Fruit fly (Drosophila melanogaster) whole organism, adult: ENCODE measurements around the gene mid.

ENCODE experiments used
- CG11617 ChIP-seq: fragments of 200-800 bp; sonication (Bioruptor generic); optimal IDR thresholded peaks from 2 replicates; lab custom pipeline; 2017; ENCODE audit warnings: mild to moderate bottlenecking, missing biosample characterization, missing genetic modification reagents, missing genetic modification characterization
- CG12768 ChIP-seq: fragments of 200-800 bp; sonication (Bioruptor generic); optimal IDR thresholded peaks from 2 replicates; lab custom pipeline; 2017; ENCODE audit warnings: missing biosample characterization, missing genetic modification characterization, mild to moderate bottlenecking, moderate library complexity, missing genetic modification reagents
- CG14711 ChIP-seq: fragments of 200-800 bp; sonication (Bioruptor generic); optimal IDR thresholded peaks from 2 replicates; lab custom pipeline; 2018; ENCODE audit warnings: missing biosample characterization, mild to moderate bottlenecking, missing genetic modification characterization, moderate library complexity
- CG1620 ChIP-seq: fragments of 200-800 bp; sonication (Bioruptor generic); optimal IDR thresholded peaks from 2 replicates; lab custom pipeline; 2016; ENCODE audit warnings: missing biosample characterization, missing genetic modification characterization
- CG33017 ChIP-seq: fragments of 200-800 bp; sonication (Bioruptor generic); optimal IDR thresholded peaks from 2 replicates; lab custom pipeline; 2018; ENCODE audit warnings: missing biosample characterization, mild to moderate bottlenecking, missing genetic modification characterization, moderate library complexity
- CG5204 ChIP-seq: fragments of 200-800 bp; sonication (Bioruptor generic); optimal IDR thresholded peaks from 2 replicates; lab custom pipeline; 2016; ENCODE audit warnings: missing biosample characterization, missing genetic modification characterization
- CG7045 ChIP-seq: fragments of 200-800 bp; sonication (Bioruptor generic); optimal IDR thresholded peaks from 2 replicates; lab custom pipeline; 2017; ENCODE audit warnings: missing biosample characterization, mild to moderate bottlenecking, missing genetic modification characterization
- CG7101 ChIP-seq: fragments of 200-800 bp; sonication (Bioruptor generic); optimal IDR thresholded peaks from 2 replicates; lab custom pipeline; 2018; ENCODE audit warnings: missing biosample characterization, mild to moderate bottlenecking, missing genetic modification characterization, moderate library complexity
- Clk ChIP-seq: fragments of 200-800 bp; sonication (Bioruptor generic); optimal IDR thresholded peaks from 2 replicates; lab custom pipeline; 2017; ENCODE audit warnings: missing biosample characterization, missing genetic modification characterization
- Crg-1 ChIP-seq: fragments of 200-800 bp; sonication (Bioruptor generic); optimal IDR thresholded peaks from 2 replicates; lab custom pipeline; 2016; ENCODE audit warnings: missing biosample characterization, missing genetic modification characterization
- Hr96 ChIP-seq: fragments of 200-800 bp; sonication (Bioruptor generic); optimal IDR thresholded peaks from 2 replicates; lab custom pipeline; 2016; ENCODE audit warnings: missing biosample characterization, missing genetic modification characterization
- Mnt ChIP-seq: fragments of 200-800 bp; sonication (Bioruptor generic); optimal IDR thresholded peaks from 2 replicates; lab custom pipeline; 2016; ENCODE audit warnings: missing biosample characterization, mild to moderate bottlenecking, missing genetic modification characterization
- bab1 ChIP-seq: fragments of 200-800 bp; sonication (Bioruptor generic); optimal IDR thresholded peaks from 3 replicates; lab custom pipeline; 2019; ENCODE audit warnings: missing biosample characterization, mild to moderate bottlenecking, missing genetic modification characterization, moderate library complexity
- cic ChIP-seq: fragments of 200-800 bp; sonication (Bioruptor generic); optimal IDR thresholded peaks from 2 replicates; lab custom pipeline; 2017; ENCODE audit warnings: missing biosample characterization, mild to moderate bottlenecking, missing genetic modification characterization, moderate library complexity
- cnc ChIP-seq, 2 experiments: fragments of >200 bp; optimal IDR thresholded peaks; 2 replicates each; lab custom pipeline; 2017
- kay ChIP-seq: fragments of 200-800 bp; sonication (Bioruptor generic); peaks from one replicate; lab custom pipeline; 2016; ENCODE audit warnings: missing biosample characterization, missing genetic modification characterization, borderline replicate concordance
- ovo ChIP-seq: fragments of 200-800 bp; sonication (Bioruptor generic); optimal IDR thresholded peaks from 2 replicates; lab custom pipeline; 2016; ENCODE audit warnings: missing biosample characterization, missing genetic modification characterization
- pad ChIP-seq: fragments of 200-800 bp; sonication (Bioruptor generic); optimal IDR thresholded peaks from 3 replicates; lab custom pipeline; 2017; ENCODE audit warnings: missing biosample characterization, missing genetic modification characterization, mild to moderate bottlenecking, moderate library complexity, missing genetic modification reagents
- tj ChIP-seq: fragments of 200-800 bp; sonication (Bioruptor generic); optimal IDR thresholded peaks from 3 replicates; lab custom pipeline; 2017; ENCODE audit warnings: missing biosample characterization, mild to moderate bottlenecking, missing genetic modification characterization, moderate library complexity
- toe ChIP-seq: fragments of 200-800 bp; sonication (Bioruptor generic); optimal IDR thresholded peaks from 2 replicates; lab custom pipeline; 2016; ENCODE audit warnings: missing biosample characterization, missing genetic modification characterization

The mid gene

DNA sequence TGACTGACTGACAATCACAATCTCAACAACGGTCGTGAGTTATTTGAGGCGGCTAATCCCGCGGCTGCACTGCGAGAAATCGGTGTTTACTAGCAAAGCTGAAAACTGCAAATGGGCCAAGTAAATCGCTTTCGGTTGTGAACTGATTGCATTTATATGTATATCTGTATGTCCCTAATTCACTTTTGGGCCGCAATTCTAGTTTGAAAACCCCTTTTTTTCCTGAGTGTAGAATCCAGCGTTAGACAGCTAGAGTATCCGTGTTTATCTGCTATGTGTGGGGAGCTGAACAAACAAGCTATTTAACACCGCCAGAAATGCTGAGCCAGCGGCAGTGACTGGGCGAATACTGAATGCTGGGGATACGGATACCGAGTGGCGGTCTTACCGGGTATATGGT is 15.3 kb downstream of the mid start:
- peak in 1 of 2 experiments; percentile 33 for TF ChIP-seq cnc (optimal IDR thresholded peaks at IDR 0.05; lab: Kevin White, UChicago)
- no peak for TF ChIP-seq CG12768 (GFP tag; lab: Kevin White, UChicago)
- TF ChIP-seq pad: peak; percentile 1
- TF ChIP-seq tj (GFP tag; lab: Kevin White, UChicago): peak; percentile 63
- TF ChIP-seq CG7101: peak; percentile 29

DNA sequence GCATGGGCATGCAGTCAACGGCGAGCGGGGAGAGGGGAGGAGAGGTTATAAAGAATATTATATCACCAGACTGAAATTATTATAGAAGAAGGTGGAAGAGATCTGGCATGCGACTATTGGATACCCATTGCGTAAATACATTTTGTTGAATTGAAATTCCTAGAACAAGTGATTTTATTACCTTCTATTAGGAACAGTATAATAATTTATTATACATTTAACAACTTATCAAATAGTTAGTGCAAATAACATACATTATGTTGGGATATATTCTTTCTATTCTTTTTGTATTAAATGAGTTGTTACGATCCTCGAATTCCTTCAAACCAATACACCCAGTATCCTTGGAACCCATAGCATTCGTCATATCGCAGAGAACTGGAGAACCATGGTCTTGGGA is 16.8 kb downstream of the mid start:
- TF ChIP-seq kay (GFP tag; lab: Kevin White, UChicago): no peak
- TF ChIP-seq CG1620: no peak
- TF ChIP-seq Clk (GFP tag; lab: Kevin White, UChicago): no peak
- TF ChIP-seq cnc (optimal IDR thresholded peaks at IDR 0.05; lab: Kevin White, UChicago): no peak
- no peak for TF ChIP-seq Mnt (GFP tag; lab: Kevin White, UChicago)
- no peak for TF ChIP-seq cic (GFP tag; lab: Kevin White, UChicago)
- TF ChIP-seq CG7101: no peak
- no peak for TF ChIP-seq Hr96 (GFP tag; lab: Kevin White, UChicago)
- TF ChIP-seq tj (GFP tag; lab: Kevin White, UChicago): no peak
- TF ChIP-seq CG14711: no peak
- TF ChIP-seq CG11617 (GFP tag; lab: Kevin White, UChicago): no peak
- no peak for TF ChIP-seq pad
- TF ChIP-seq ovo: no peak
- TF ChIP-seq CG7045: no peak

DNA sequence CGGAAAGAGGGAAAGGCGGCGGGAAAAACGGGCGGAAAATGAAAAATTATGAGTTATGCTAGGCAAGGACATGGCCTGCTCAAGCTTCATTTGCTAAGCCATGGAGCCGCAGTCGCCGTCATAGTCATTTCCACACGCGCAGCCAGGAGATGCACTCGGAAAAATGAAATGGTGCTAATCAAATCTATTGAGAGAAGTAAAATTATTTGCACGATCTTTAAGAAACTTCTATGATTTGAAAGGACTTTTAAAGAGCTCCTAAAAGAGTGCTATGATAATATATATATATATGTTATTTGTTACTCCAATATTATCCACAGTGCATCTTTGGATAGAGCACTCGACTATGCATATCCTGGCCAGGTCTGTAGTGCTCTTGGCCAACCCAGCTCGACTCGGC is 17.7 kb downstream of the mid start:
- TF ChIP-seq CG5204: no peak

DNA sequence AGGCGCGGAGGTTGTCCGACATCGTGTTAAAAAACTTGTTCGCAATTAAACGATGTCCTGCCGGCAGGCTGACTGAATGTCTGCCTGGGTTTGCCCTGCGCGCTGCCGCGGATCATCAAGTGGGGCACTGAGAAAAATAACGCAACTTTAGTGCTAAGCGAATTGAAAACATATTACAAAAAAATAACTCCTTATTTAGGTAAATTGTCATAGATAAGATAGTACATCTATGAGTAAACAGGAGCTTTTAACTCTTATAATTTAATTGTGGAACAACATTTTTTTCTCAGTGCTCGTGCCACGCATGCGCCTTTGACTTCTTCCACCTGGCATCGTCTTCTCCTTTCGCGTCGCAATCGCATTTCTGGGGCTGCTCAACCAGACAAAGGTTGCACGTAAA is 18.5 kb downstream of the mid start:
- TF ChIP-seq CG14711 (no peak), Clk (GFP tag; lab: Kevin White, UChicago) (no peak)

DNA sequence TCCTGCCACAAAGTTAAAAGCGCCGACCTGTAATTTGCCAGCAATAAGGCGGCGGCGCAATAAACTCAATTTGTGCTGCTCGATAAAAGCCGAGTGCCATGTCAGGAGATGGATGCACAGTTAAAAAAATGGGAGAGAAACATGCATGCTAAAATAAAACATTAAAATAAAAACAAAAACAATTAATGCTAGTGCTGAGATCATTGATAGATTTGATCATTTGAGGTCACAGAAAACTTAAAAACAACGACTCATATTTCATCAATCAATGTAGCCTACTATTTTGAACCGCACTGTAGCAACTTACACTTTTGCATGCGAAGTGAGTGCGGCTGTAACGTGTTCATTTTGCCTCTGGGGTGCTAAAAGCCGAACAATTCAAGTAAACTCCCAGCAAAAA is 21.7 kb downstream of the mid start:
- TF ChIP-seq CG11617 (GFP tag; lab: Kevin White, UChicago): no peak
- TF ChIP-seq kay (GFP tag; lab: Kevin White, UChicago): no peak
- no peak for TF ChIP-seq Mnt (GFP tag; lab: Kevin White, UChicago)
- no peak for TF ChIP-seq CG7101
- TF ChIP-seq cnc (optimal IDR thresholded peaks at IDR 0.05; lab: Kevin White, UChicago): no peak
- TF ChIP-seq CG12768 (GFP tag; lab: Kevin White, UChicago): no peak
- TF ChIP-seq ovo: no peak
- no peak for TF ChIP-seq toe (GFP tag; lab: Kevin White, UChicago)
- no peak for TF ChIP-seq CG14711
- TF ChIP-seq CG1620: no peak
- no peak for TF ChIP-seq pad
- TF ChIP-seq Hr96 (GFP tag; lab: Kevin White, UChicago): no peak
- no peak for TF ChIP-seq Clk (GFP tag; lab: Kevin White, UChicago)

DNA sequence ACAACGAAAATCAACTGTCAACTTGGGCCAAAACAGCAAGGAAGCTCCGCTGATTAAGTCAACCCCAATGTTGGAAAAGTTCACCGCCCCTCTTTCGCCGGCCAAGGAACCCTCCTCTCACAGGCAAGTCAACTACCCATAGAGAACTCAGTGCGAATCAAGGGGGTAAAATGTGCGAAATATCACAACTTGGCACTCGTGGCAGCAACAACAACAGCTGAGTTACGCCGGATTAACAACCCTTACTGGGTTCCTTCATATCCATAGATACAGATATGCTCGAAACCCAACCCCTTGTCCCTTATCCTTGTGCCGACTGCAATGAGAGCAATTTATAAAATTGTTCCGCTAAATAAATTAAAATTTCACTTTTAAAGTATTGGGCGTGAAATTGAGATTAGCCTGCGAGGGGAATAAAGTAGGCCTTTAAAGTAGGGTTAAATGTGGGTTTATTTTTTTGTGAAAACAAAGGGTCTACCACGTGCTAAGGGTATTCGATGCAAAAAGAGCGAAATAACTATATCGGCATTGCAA is 27.7 kb downstream of the mid start:
- TF ChIP-seq CG33017 (tag; lab: Kevin White, UChicago) (no peak), CG7101 (no peak), CG14711 (no peak), pad (no peak), CG5204 (no peak), kay (GFP tag; lab: Kevin White, UChicago) (no peak), bab1 (GFP tag; lab: Kevin White, UChicago) (no peak), Hr96 (GFP tag; lab: Kevin White, UChicago) (no peak), Crg-1 (GFP tag; lab: Kevin White, UChicago) (no peak), cnc (optimal IDR thresholded peaks at IDR 0.05; lab: Kevin White, UChicago) (no peak), tj (GFP tag; lab: Kevin White, UChicago) (no peak), cic (GFP tag; lab: Kevin White, UChicago) (no peak), CG12768 (GFP tag; lab: Kevin White, UChicago) (no peak)

DNA sequence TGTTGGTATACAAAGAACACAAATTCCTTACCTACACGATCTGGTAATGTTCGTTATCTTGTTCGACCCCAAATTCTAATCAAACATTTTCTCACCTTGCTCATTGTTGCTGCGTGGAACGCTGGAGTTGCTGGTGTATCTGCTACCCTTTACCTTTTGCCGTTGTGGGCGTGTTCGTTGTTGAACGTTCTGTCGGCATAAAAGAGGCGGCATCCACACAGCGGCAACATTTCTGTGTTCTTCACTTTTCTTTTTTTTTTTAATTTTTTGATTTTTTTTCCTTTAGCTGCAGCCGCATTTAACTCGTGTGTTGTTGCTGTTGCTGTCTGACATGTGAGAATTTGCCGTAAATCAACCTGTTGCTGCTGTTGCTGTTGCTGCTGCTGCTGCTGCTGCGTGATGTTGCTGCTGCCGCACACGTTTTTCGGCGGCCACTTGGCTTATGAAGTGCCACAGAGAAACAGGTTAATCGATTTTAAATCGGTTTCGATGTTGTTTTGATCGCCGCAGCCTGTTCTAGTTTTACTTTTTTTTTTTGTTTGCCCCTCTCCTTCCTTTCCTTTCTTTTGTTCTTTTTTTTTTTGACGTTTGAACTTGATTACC is 28.4 kb downstream of the mid start:
- no peak for TF ChIP-seq CG7101
- no peak for TF ChIP-seq Clk (GFP tag; lab: Kevin White, UChicago)

DNA sequence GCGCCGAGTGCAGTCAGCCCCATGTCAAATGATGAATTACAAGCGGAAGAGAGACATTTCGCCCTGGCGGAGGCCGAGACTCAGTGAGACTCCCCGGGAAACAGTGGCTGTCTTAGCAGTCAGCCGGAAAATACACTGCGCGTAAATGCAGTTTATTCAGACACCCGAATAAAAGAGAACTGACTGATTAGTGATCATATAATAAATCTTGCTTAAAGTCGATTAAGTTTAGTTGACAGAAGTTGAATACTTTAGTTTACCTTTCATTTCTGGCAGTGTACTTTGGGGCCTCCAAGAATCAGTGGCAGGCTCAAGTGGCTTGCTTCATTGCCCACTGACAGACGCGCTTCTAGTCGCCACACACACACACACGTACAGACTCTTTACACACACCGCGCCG is 29.8 kb downstream of the mid start:
- TF ChIP-seq CG14711 (no peak), CG11617 (GFP tag; lab: Kevin White, UChicago) (no peak), toe (GFP tag; lab: Kevin White, UChicago) (no peak), CG12768 (GFP tag; lab: Kevin White, UChicago) (no peak), ovo (no peak), Clk (GFP tag; lab: Kevin White, UChicago) (no peak), cnc (optimal IDR thresholded peaks at IDR 0.05; lab: Kevin White, UChicago) (no peak), Crg-1 (GFP tag; lab: Kevin White, UChicago) (no peak), CG1620 (no peak), Hr96 (GFP tag; lab: Kevin White, UChicago) (no peak), bab1 (GFP tag; lab: Kevin White, UChicago) (no peak), CG7045 (no peak), pad (no peak), CG5204 (no peak), kay (GFP tag; lab: Kevin White, UChicago) (no peak)
